Worm (Caenorhabditis elegans) whole organism, early embryonic: ENCODE data around the gene lido-10.

Experiments used
- B0310.2 ChIP-seq: sonication (generic microtip); optimal IDR thresholded peaks from 2 replicates; lab custom pipeline; 2016; ENCODE audit warnings: mild to moderate bottlenecking, missing genetic modification characterization, missing compliant biosample characterization
- F13C5.2 ChIP-seq: sonication (generic microtip); optimal IDR thresholded peaks from 2 replicates; lab custom pipeline; 2017; ENCODE audit warnings: mild to moderate bottlenecking, missing genetic modification characterization, inconsistent platforms, missing compliant biosample characterization
- aly-1 ChIP-seq: sonication (generic microtip); optimal IDR thresholded peaks from 2 replicates; lab custom pipeline; 2016; ENCODE audit warnings: missing genetic modification characterization, missing compliant biosample characterization
- ama-1 ChIP-seq: fragments of 150-350 bp; optimal IDR thresholded peaks from 2 replicates; lab custom pipeline; 2014
- ceh-13 ChIP-seq: fragments of 200-800 bp; sonication (Bioruptor generic); optimal IDR thresholded peaks from 2 replicates; lab custom pipeline; 2018; ENCODE audit warnings: mild to moderate bottlenecking, missing genetic modification characterization, missing compliant biosample characterization
- ceh-36 ChIP-seq: sonication (generic microtip); optimal IDR thresholded peaks from 2 replicates; lab custom pipeline; 2016; ENCODE audit warnings: missing genetic modification characterization, inconsistent platforms, missing compliant biosample characterization
- ets-7 ChIP-seq: sonication (generic microtip); optimal IDR thresholded peaks from 2 replicates; lab custom pipeline; 2016; ENCODE audit warnings: missing genotype, missing genetic modification characterization, missing compliant biosample characterization
- flt-1 ChIP-seq: fragments of 200-800 bp; sonication (Bioruptor generic); IDR thresholded peaks from 2 replicates; pipeline ENCODE4 v1.3.6; 2022; ENCODE audit warnings: missing genetic modification characterization, missing compliant biosample characterization
- hmbx-1 ChIP-seq: sonication (generic microtip); optimal IDR thresholded peaks from 2 replicates; lab custom pipeline; 2016; ENCODE audit warnings: mild to moderate bottlenecking, missing genetic modification characterization, missing compliant biosample characterization
- hmg-4 ChIP-seq: fragments of 200-800 bp; sonication (Bioruptor generic); optimal IDR thresholded peaks from 2 replicates; lab custom pipeline; 2018; ENCODE audit warnings: mild to moderate bottlenecking, missing genetic modification characterization, missing compliant biosample characterization
- hnd-1 ChIP-seq: sonication (generic microtip); optimal IDR thresholded peaks from 2 replicates; lab custom pipeline; 2016; ENCODE audit warnings: missing genetic modification characterization, missing compliant biosample characterization
- pes-1 ChIP-seq: fragments of 200-800 bp; sonication (Bioruptor generic); IDR thresholded peaks from 2 replicates; pipeline ENCODE4 v1.3.6; 2022; ENCODE audit warnings: missing genetic modification reagents, missing genetic modification characterization, missing compliant biosample characterization
- scrt-1 ChIP-seq: fragments of 200-800 bp; sonication (Bioruptor generic); IDR thresholded peaks from 2 replicates; pipeline ENCODE4 v1.3.6; 2022; ENCODE audit warnings: missing genetic modification characterization, missing compliant biosample characterization
- sea-1 ChIP-seq: fragments of 200-800 bp; sonication (Bioruptor generic); conservative IDR thresholded peaks from 2 replicates; pipeline ENCODE4 v1.3.6; 2022; ENCODE audit warnings: missing genetic modification characterization, missing compliant biosample characterization
- tbx-11 ChIP-seq: fragments of 200-800 bp; sonication (Bioruptor generic); IDR thresholded peaks from 2 replicates; pipeline ENCODE4 v1.3.6; 2022; ENCODE audit warnings: missing genetic modification characterization, missing compliant biosample characterization
- tbx-37 ChIP-seq: fragments of 200-800 bp; sonication (Bioruptor generic); conservative IDR thresholded peaks from 2 replicates; pipeline ENCODE4 v1.3.6; 2022; ENCODE audit warnings: missing genetic modification reagents, missing genetic modification characterization, missing compliant biosample characterization
- tra-4 ChIP-seq: sonication (generic microtip); optimal IDR thresholded peaks from 2 replicates; lab custom pipeline; 2017; ENCODE audit warnings: missing genetic modification characterization, missing compliant biosample characterization

lido-10 gene

ce11 chrII:3008400-3008799, 6.1 kb downstream of the lido-10 start, which contains the start of gene sdz-5:
TSS of gene sdz-5 (plus strand) at chrII:3008700.
- TF ChIP-seq B0310.2 (no peak), ceh-13 (no peak), tra-4 (tag; lab: Kevin White, UChicago) (no peak)

ce11 chrII:3012133-3012532, 9.8 kb downstream of the lido-10 start, which contains the start of gene C41H7.9:
TSS of gene C41H7.9 (minus strand) at chrII:3012233.
- TF ChIP-seq ets-7 (tag; lab: Kevin White, UChicago) (no peak), tbx-11 (no peak), ama-1 (no peak), hmbx-1 (tag; lab: Kevin White, UChicago) (no peak), flt-1 (no peak), hmg-4 (GFP tag; lab: Kevin White, UChicago) (no peak), aly-1 (tag; lab: Kevin White, UChicago) (no peak), tra-4 (tag; lab: Kevin White, UChicago) (no peak)

ce11 chrII:3014196-3014849, 12.0 kb downstream of the lido-10 start, which contains the start of gene C41H7.2:
TSS of gene C41H7.2 (plus strand) at chrII:3014817.
- TF ChIP-seq ama-1 (no peak), B0310.2 (no peak), F13C5.2 (tag; lab: Kevin White, UChicago) (no peak)

- no peak for TF ChIP-seq F13C5.2 (tag; lab: Kevin White, UChicago)
- no peak for TF ChIP-seq tra-4 (tag; lab: Kevin White, UChicago)
- TF ChIP-seq ceh-36 (tag; lab: Kevin White, UChicago), result no peak
- TF ChIP-seq ama-1, result no peak
- TF ChIP-seq hnd-1 (tag; lab: Kevin White, UChicago), result no peak
- TF ChIP-seq sea-1, result no peak
- TF ChIP-seq aly-1 (tag; lab: Kevin White, UChicago), result no peak
- no peak for TF ChIP-seq tbx-11
- TF ChIP-seq hmg-4 (GFP tag; lab: Kevin White, UChicago), result no peak
- TF ChIP-seq tbx-37 (GFP tag; lab: Robert Waterston, UW), result no peak
- no peak for TF ChIP-seq flt-1
- no peak for TF ChIP-seq hmbx-1 (tag; lab: Kevin White, UChicago)
- no peak for TF ChIP-seq pes-1
These were observed 17.5 kb downstream of the lido-10 start, which contains the start of gene clec-3 for ce11 chrII:3019807-3020206. TSS of gene clec-3 (minus strand) at chrII:3019907.

- TF ChIP-seq scrt-1 (GFP tag; lab: Robert Waterston, UW) (no peak), tbx-37 (GFP tag; lab: Robert Waterston, UW) (no peak), B0310.2 (no peak), tbx-11 (no peak), ceh-13 (no peak), hmg-4 (GFP tag; lab: Kevin White, UChicago) (no peak), aly-1 (tag; lab: Kevin White, UChicago) (no peak), sea-1 (no peak), ceh-36 (tag; lab: Kevin White, UChicago) (no peak), ets-7 (tag; lab: Kevin White, UChicago) (no peak), tra-4 (tag; lab: Kevin White, UChicago) (no peak), flt-1 (no peak), hmbx-1 (tag; lab: Kevin White, UChicago) (no peak), hnd-1 (tag; lab: Kevin White, UChicago) (no peak), ama-1 (no peak), F13C5.2 (tag; lab: Kevin White, UChicago) (no peak)
These were observed 18.6 kb downstream of the lido-10 start for ce11 chrII:3020899-3021298.

- TF ChIP-seq hmg-4 (GFP tag; lab: Kevin White, UChicago), result no peak
- no peak for TF ChIP-seq aly-1 (tag; lab: Kevin White, UChicago)
- no peak for TF ChIP-seq hnd-1 (tag; lab: Kevin White, UChicago)
- TF ChIP-seq ceh-13, result no peak
These were observed 21.1 kb downstream of the lido-10 start, which contains the start of gene clec-2 for ce11 chrII:3023381-3023935. TSS of gene clec-2 (minus strand) at chrII:3023431.

- TF ChIP-seq flt-1 (no peak), ama-1 (no peak), tbx-11 (no peak), ceh-36 (tag; lab: Kevin White, UChicago) (no peak), hmg-4 (GFP tag; lab: Kevin White, UChicago) (no peak), aly-1 (tag; lab: Kevin White, UChicago) (no peak), tbx-37 (GFP tag; lab: Robert Waterston, UW) (no peak), hnd-1 (tag; lab: Kevin White, UChicago) (no peak), F13C5.2 (tag; lab: Kevin White, UChicago) (no peak), ceh-13 (no peak), scrt-1 (GFP tag; lab: Robert Waterston, UW) (no peak), ets-7 (tag; lab: Kevin White, UChicago) (no peak), sea-1 (no peak), pes-1 (no peak), hmbx-1 (tag; lab: Kevin White, UChicago) (no peak), B0310.2 (no peak)
These were observed 22.3 kb downstream of the lido-10 start for ce11 chrII:3024655-3025054.

ce11 chrII:3028264-3028663, 26.0 kb downstream of the lido-10 start:
- TF ChIP-seq tbx-37 (GFP tag; lab: Robert Waterston, UW) (no peak), scrt-1 (GFP tag; lab: Robert Waterston, UW) (no peak), tbx-11 (no peak), hmbx-1 (tag; lab: Kevin White, UChicago) (no peak), F13C5.2 (tag; lab: Kevin White, UChicago) (no peak), ama-1 (no peak), hmg-4 (GFP tag; lab: Kevin White, UChicago) (no peak), sea-1 (no peak), ceh-13 (no peak), ets-7 (tag; lab: Kevin White, UChicago) (no peak), ceh-36 (tag; lab: Kevin White, UChicago) (no peak), pes-1 (no peak)
